Fruit fly (Drosophila melanogaster): ENCODE data around the gene mthl8.

Gene mthl8

DNA sequence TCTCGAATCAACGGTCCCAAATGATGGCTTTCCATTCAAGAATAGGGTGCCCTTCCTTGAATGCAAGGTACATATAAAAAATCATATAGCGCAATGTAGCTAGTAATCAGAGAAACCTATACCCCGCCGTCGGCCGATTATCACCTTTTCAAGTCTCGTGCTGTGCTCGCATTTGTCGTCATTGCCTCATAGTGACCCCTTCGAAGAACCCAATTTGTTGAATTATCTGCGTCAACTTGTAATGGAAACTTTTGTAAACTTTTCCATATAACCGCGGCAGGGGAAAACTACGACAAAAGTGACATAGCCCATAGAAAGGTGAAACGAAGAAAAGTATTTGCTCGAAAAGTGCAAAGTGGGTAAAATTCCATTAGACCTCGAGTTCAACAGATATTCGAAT lies 35.4 kb downstream of the mthl8 start:
- TF ChIP-seq CG6792 (GFP tag; optimal IDR thresholded peaks at IDR 0.05) (no peak), CG11902 (GFP tag; optimal IDR thresholded peaks at IDR 0.05) (no peak), CG8632 (GFP tag; optimal IDR thresholded peaks at IDR 0.05) (no peak), svp (GFP tag) (no peak), topi (GFP tag; optimal IDR thresholded peaks at IDR 0.05) (no peak), lz (GFP tag; optimal IDR thresholded peaks at IDR 0.05) (no peak), vri (GFP tag; optimal IDR thresholded peaks at IDR 0.05) (no peak), Ets96B (tag; optimal IDR thresholded peaks at IDR 0.05) (no peak), CG15336 (GFP tag; IDR thresholded peaks at IDR 0.05) (no peak), CG7368 (GFP tag; optimal IDR thresholded peaks at IDR 0.05) (no peak)

DNA sequence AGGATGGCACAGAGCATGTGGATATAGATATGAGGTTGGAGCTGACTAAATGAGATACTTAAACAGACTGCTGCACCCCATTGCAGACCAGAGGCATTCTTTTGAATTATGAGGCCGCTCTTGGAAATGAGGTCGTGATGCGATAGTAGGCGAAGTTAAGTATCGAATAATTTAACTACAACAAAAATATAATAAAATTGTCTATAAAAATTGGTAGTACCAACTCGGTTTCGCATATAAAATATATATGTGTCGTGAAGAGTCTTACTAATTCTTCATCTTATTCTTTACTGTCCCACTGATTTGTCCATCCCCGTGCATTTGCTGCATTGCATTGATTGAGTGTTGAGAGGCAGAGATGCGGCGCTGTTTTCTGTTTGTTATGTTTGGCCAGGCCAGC lies 37.8 kb downstream of the mthl8 start:
- TF ChIP-seq CG6163 (GFP tag; IDR thresholded peaks at IDR 0.05) (0 out of 3 replicates have a peak, but pooled peaks have one; percentile 25), dsx (GFP tag; optimal IDR thresholded peaks at IDR 0.05; ENCODE audit: poor library complexity, severe bottlenecking) (peak; percentile 16), net (GFP tag; optimal IDR thresholded peaks at IDR 0.05) (no peak), CG6808 (GFP tag; optimal IDR thresholded peaks at IDR 0.05) (no peak), svp (GFP tag) (peak; percentile 54), Eip75B (GFP tag; optimal IDR thresholded peaks at IDR 0.05) (no peak), CG10631 (GFP tag; optimal IDR thresholded peaks at IDR 0.05) (no peak), CG3032 (tag; optimal IDR thresholded peaks at IDR 0.05) (peak; percentile 6), CG16779 (tag; optimal IDR thresholded peaks at IDR 0.05) (no peak), Eip78C (GFP tag) (peak; percentile 73), CG11294 (GFP tag; IDR thresholded peaks at IDR 0.05) (no peak), CG11762 (GFP tag; optimal IDR thresholded peaks at IDR 0.05; ENCODE audit: insufficient read depth) (no peak)

- no peak for TF ChIP-seq CG34406 (GFP tag; optimal IDR thresholded peaks at IDR 0.05)
- TF ChIP-seq CG11762 (GFP tag; optimal IDR thresholded peaks at IDR 0.05; ENCODE audit: insufficient read depth) = no peak
- no peak for TF ChIP-seq Blimp-1 (GFP tag; optimal IDR thresholded peaks at IDR 0.05)
- no peak for TF ChIP-seq spab (GFP tag; optimal IDR thresholded peaks at IDR 0.05)
- no peak for TF ChIP-seq CG11902 (GFP tag; optimal IDR thresholded peaks at IDR 0.05)
- TF ChIP-seq acj6 (GFP tag; optimal IDR thresholded peaks at IDR 0.05) = no peak
- TF ChIP-seq fd59A (GFP tag; optimal IDR thresholded peaks at IDR 0.05) = no peak
- no peak for TF ChIP-seq Met (GFP tag; optimal IDR thresholded peaks at IDR 0.05)
- TF ChIP-seq achi (GFP tag; optimal IDR thresholded peaks at IDR 0.05) = no peak
- no peak for TF ChIP-seq CG3919 (GFP tag; optimal IDR thresholded peaks at IDR 0.05)
- no peak for TF ChIP-seq CG6163 (GFP tag; IDR thresholded peaks at IDR 0.05)
- TF ChIP-seq Hr38 (GFP tag; optimal IDR thresholded peaks at IDR 0.05) = no peak
- no peak for TF ChIP-seq net (GFP tag; optimal IDR thresholded peaks at IDR 0.05)
- TF ChIP-seq ss (GFP tag; optimal IDR thresholded peaks at IDR 0.05) = no peak
- TF ChIP-seq fkh (GFP tag; optimal IDR thresholded peaks at IDR 0.05) = no peak
- TF ChIP-seq dac (GFP tag; optimal IDR thresholded peaks at IDR 0.05) = no peak
- TF ChIP-seq cyc (GFP tag; optimal IDR thresholded peaks at IDR 0.05) = no peak
- no peak for TF ChIP-seq CG6276 (GFP tag; optimal IDR thresholded peaks at IDR 0.05)
- no peak for TF ChIP-seq CG9139 (GFP tag; optimal IDR thresholded peaks at IDR 0.05)
- TF ChIP-seq Eip93F (GFP tag; optimal IDR thresholded peaks at IDR 0.05) = no peak
Measured at dm6 chr3L:60491-60890, 38.3 kb downstream of the mthl8 start.

- TF ChIP-seq spab (GFP tag; optimal IDR thresholded peaks at IDR 0.05) (no peak), Sox102F (GFP tag; optimal IDR thresholded peaks at IDR 0.05) (no peak), vri (GFP tag; optimal IDR thresholded peaks at IDR 0.05) (peak; percentile 54), Ets21C (GFP tag; optimal IDR thresholded peaks at IDR 0.05) (no peak), svp (GFP tag) (peak; percentile 99), Eip93F (GFP tag; optimal IDR thresholded peaks at IDR 0.05) (no peak), CG11762 (GFP tag; optimal IDR thresholded peaks at IDR 0.05; ENCODE audit: insufficient read depth) (no peak), dsx (GFP tag; optimal IDR thresholded peaks at IDR 0.05; ENCODE audit: poor library complexity, severe bottlenecking) (no peak), CG6854 (GFP tag; optimal IDR thresholded peaks at IDR 0.05) (no peak), CG11902 (GFP tag; optimal IDR thresholded peaks at IDR 0.05) (no peak), CG3919 (GFP tag; optimal IDR thresholded peaks at IDR 0.05) (no peak), esn (GFP tag; optimal IDR thresholded peaks at IDR 0.05) (no peak), CG6792 (GFP tag; optimal IDR thresholded peaks at IDR 0.05) (no peak), CG4318 (GFP tag; optimal IDR thresholded peaks at IDR 0.05) (no peak)
Measured at dm6 chr3L:66063-66462, 43.8 kb downstream of the mthl8 start, which contains the start of gene Lsp1gamma. Gene Lsp1gamma (plus strand): TSS chr3L:66430.

Measured in whole organism, prepupa.